Fruit fly (Drosophila melanogaster): ENCODE measurements around the gene RanBP3.
A peak's percentile ranks its signal among the peaks of the same experiment; 100 is the strongest.

Gene RanBP3

DNA sequence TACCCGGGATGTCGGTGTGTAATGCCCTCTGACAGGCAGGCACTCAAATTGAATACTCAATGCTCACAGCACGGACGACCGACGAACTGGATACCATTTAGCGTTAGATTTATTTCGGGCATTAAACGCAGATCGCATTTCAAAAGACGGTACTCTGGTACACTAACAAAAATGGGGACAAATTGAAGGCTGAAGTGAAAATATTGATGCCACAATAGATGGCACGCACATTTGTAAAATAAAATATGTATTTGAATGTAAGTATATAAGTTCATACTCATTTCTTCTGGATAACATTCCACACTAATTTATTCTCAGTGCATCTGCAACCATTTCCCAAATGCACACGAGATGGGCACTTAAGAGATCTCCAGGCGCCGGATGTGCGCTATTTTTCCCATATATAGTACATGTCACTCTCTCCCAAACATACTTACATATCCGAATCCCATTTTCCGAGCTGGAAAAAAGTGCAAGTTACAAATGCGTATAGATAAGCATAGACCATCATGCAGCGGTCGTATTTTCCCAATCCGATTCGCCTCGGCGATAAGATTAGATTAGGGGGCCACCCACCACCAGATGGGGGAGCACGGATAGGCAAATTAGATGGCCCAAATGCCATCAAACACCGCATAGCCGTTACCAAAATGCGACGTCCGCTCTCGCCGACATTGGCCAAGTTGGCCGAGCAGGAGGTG is 43.0 kb downstream of the RanBP3 start, which contains the start of gene CG10301 (continued):
- TF ChIP-seq chm (GFP tag; IDR thresholded peaks at IDR 0.05) (peak; percentile 72), Mrtf (GFP tag; IDR thresholded peaks at IDR 0.05) (peak; percentile 20; the same call in 1 of the 3 replicates), CG9727 (GFP tag; optimal IDR thresholded peaks at IDR 0.05) (peak; percentile 79), ap (GFP tag; IDR thresholded peaks at IDR 0.05) (0 out of 2 replicates have a peak, but pooled peaks have one; percentile 39), CG12071 (GFP tag; optimal IDR thresholded peaks at IDR 0.05) (no peak), CG5953 (GFP tag; IDR thresholded peaks at IDR 0.05) (peak; percentile 53; the same call in 1 of the 2 replicates), HLH4C (GFP tag; IDR thresholded peaks at IDR 0.05; ENCODE audit: partially characterized antibody) (no peak), CG7556 (GFP tag; optimal IDR thresholded peaks at IDR 0.05) (peak; percentile 38), ATbp (GFP tag; optimal IDR thresholded peaks at IDR 0.05) (peak; percentile 56), dmrt99B (tag; optimal IDR thresholded peaks at IDR 0.05) (peak; percentile 66), CG2678 (tag; optimal IDR thresholded peaks at IDR 0.05) (peak; percentile 51), CG1024 (GFP tag; IDR thresholded peaks at IDR 0.05) (peak; percentile 46; the same call in 1 of the 2 replicates), CG10431 (GFP tag; optimal IDR thresholded peaks at IDR 0.05) (no peak), CG31224 (GFP tag; IDR thresholded peaks at IDR 0.05) (no peak), CG4424 (GFP tag; optimal IDR thresholded peaks at IDR 0.05) (peak; percentile 59), tin (GFP tag; optimal IDR thresholded peaks at IDR 0.05) (peak; percentile 66), CG10366 (GFP tag; IDR thresholded peaks at IDR 0.05) (peak; percentile 53), knrl (GFP tag; IDR thresholded peaks at IDR 0.05; ENCODE audit: partially characterized antibody) (no peak), al (GFP tag; IDR thresholded peaks at IDR 0.05) (no peak), wdn (GFP tag; IDR thresholded peaks at IDR 0.05) (no peak), CG12391 (tag; optimal IDR thresholded peaks at IDR 0.05) (peak; percentile 72), CG10654 (GFP tag; optimal IDR thresholded peaks at IDR 0.05) (peak; percentile 47), otp (GFP tag; IDR thresholded peaks at IDR 0.05) (peak; percentile 69; the same call in 2 of the 3 replicates), Ets65A (GFP tag) (peak; percentile 90), CG2202 (tag; optimal IDR thresholded peaks at IDR 0.05) (peak; percentile 54), CG18262 (tag; optimal IDR thresholded peaks at IDR 0.05) (peak; percentile 74), CG12942 (GFP tag; optimal IDR thresholded peaks at IDR 0.05) (peak; percentile 39), Atf-2 (GFP tag; optimal IDR thresholded peaks at IDR 0.05) (peak; percentile 46), cato (GFP tag; optimal IDR thresholded peaks at IDR 0.05; ENCODE audit: borderline replicate concordance) (peak; percentile 40), CG7271 (tag; optimal IDR thresholded peaks at IDR 0.05) (no peak), lab (GFP tag; optimal IDR thresholded peaks at IDR 0.05) (peak; percentile 43), CG9609 (GFP tag; optimal IDR thresholded peaks at IDR 0.05) (peak; percentile 6), PHDP (tag; optimal IDR thresholded peaks at IDR 0.05) (peak; percentile 37), crp (GFP tag; optimal IDR thresholded peaks at IDR 0.05) (peak in 1 of 2 experiments; percentile 1), pnt (GFP tag; optimal IDR thresholded peaks at IDR 0.05) (peak; percentile 38), CG32772 (GFP tag; IDR thresholded peaks at IDR 0.05) (peak; percentile 49; the same call in 1 of the 2 replicates), chif (GFP tag; optimal IDR thresholded peaks at IDR 0.05) (peak; percentile 30 to 77), Ada2b (GFP tag; IDR thresholded peaks at IDR 0.05) (peak; percentile 23; the same call in 1 of the 2 replicates), Jarid2 (GFP tag; optimal IDR thresholded peaks at IDR 0.05) (no peak), pfk (GFP tag; optimal IDR thresholded peaks at IDR 0.05) (no peak), chn (GFP tag; optimal IDR thresholded peaks at IDR 0.05) (peak; percentile 44), CG8944 (GFP tag; optimal IDR thresholded peaks at IDR 0.05) (peak; percentile 22), CHES-1-like (GFP tag; optimal IDR thresholded peaks at IDR 0.05) (no peak), Chrac-16 (GFP tag; optimal IDR thresholded peaks at IDR 0.05) (peak; percentile 68), B-H1 (GFP tag; IDR thresholded peaks at IDR 0.05) (peak; percentile 35; the same call in 2 of the 3 replicates), Hmx (GFP tag; optimal IDR thresholded peaks at IDR 0.05) (no peak), jigr1 (GFP tag; IDR thresholded peaks at IDR 0.05) (no peak), CG3065 (GFP tag; optimal IDR thresholded peaks at IDR 0.05) (peak; percentile 43), Hsf (GFP tag; optimal IDR thresholded peaks at IDR 0.05) (peak; percentile 68)
